Worm (Caenorhabditis elegans) whole organism, L3 larva: ENCODE results near the gene pigb-1.

ENCODE experiments used
- aly-2 ChIP-seq: fragments of 150-350 bp; optimal IDR thresholded peaks from 2 replicates; lab custom pipeline; 2014; ENCODE audit warnings: missing biosample characterization, missing genetic modification characterization
- egl-5 ChIP-seq: fragments of 150-350 bp; optimal IDR thresholded peaks from 2 replicates; lab custom pipeline; 2017; ENCODE audit warnings: missing biosample characterization, missing genetic modification reagents, missing genetic modification characterization, inconsistent platforms
- lin-39 ChIP-seq: fragments of 150-350 bp; optimal IDR thresholded peaks from 2 replicates; lab custom pipeline; 2018; ENCODE audit warnings: missing biosample characterization, missing genetic modification reagents, missing genetic modification characterization
- lsy-12 ChIP-seq: sonication (generic microtip); optimal IDR thresholded peaks from 2 replicates; lab custom pipeline; 2016; ENCODE audit warnings: mild to moderate bottlenecking, missing genetic modification characterization, missing compliant biosample characterization
- mdl-1 ChIP-seq: fragments of 150-350 bp; optimal IDR thresholded peaks from 2 replicates; lab custom pipeline; 2014; ENCODE audit warnings: missing biosample characterization, missing genetic modification characterization
- nfya-1 ChIP-seq: sonication (generic microtip); optimal IDR thresholded peaks from 2 replicates; lab custom pipeline; 2017; ENCODE audit warnings: missing genetic modification characterization, mild to moderate bottlenecking, missing compliant biosample characterization, antibody characterized with exemption, moderate library complexity; ENCODE audit not compliant: insufficient read depth
- nhr-11 ChIP-seq: fragments of 150-350 bp; optimal IDR thresholded peaks from 2 replicates; lab custom pipeline; 2014; ENCODE audit warnings: missing biosample characterization, missing genetic modification characterization
- nhr-43 ChIP-seq: sonication (generic microtip); optimal IDR thresholded peaks from 2 replicates; lab custom pipeline; 2016; ENCODE audit warnings: mild to moderate bottlenecking, missing genetic modification characterization, missing compliant biosample characterization; ENCODE audit not compliant: poor library complexity, severe bottlenecking
- nhr-67 ChIP-seq: fragments of 150-350 bp; optimal IDR thresholded peaks from 2 replicates; lab custom pipeline; 2014; ENCODE audit warnings: missing biosample characterization, missing genetic modification characterization
- pqm-1 ChIP-seq: fragments of 150-350 bp; optimal IDR thresholded peaks from 2 replicates; lab custom pipeline; 2017; ENCODE audit warnings: missing biosample characterization, missing genetic modification characterization, inconsistent platforms
- unc-39 ChIP-seq: sonication (generic microtip); optimal IDR thresholded peaks from 4 replicates; lab custom pipeline; 2017; ENCODE audit warnings: missing biosample characterization, missing genetic modification characterization
- unc-62 ChIP-seq: fragments of 150-350 bp; sonication (generic microtip); optimal IDR thresholded peaks from 4 replicates; lab custom pipeline; 2014; ENCODE audit warnings: missing biosample characterization, missing genetic modification reagents, missing genetic modification characterization

- TF ChIP-seq nhr-67 (tag; lab: Kevin White, UChicago) (no peak), egl-5 (tag; lab: Kevin White, UChicago) (no peak), mdl-1 (tag; lab: Kevin White, UChicago) (no peak), lin-39 (no peak), nfya-1 (tag; lab: Kevin White, UChicago) (no peak), nhr-43 (tag; lab: Kevin White, UChicago) (no peak), lsy-12 (tag; lab: Kevin White, UChicago) (no peak), nhr-11 (tag; lab: Kevin White, UChicago) (no peak), aly-2 (no peak), unc-62 (GFP tag; lab: Kevin White, UChicago) (no peak), unc-39 (tag; lab: Kevin White, UChicago) (no peak), pqm-1 (tag; lab: Kevin White, UChicago) (no peak)
Observed at ce11 chrII:5001866-5002265, 9.0 kb upstream of the pigb-1 start.
